Fruit fly (Drosophila melanogaster) whole organism, adult: ENCODE measurements around the gene zf30C.
A peak's percentile ranks its signal among the peaks of the same experiment; 100 is the strongest.

Source experiments
- CG12768 ChIP-seq: fragments of 200-800 bp; sonication (Bioruptor generic); optimal IDR thresholded peaks from 2 replicates; lab custom pipeline; 2017; ENCODE audit warnings: missing biosample characterization, missing genetic modification characterization, mild to moderate bottlenecking, moderate library complexity, missing genetic modification reagents
- CG33017 ChIP-seq: fragments of 200-800 bp; sonication (Bioruptor generic); optimal IDR thresholded peaks from 2 replicates; lab custom pipeline; 2018; ENCODE audit warnings: missing biosample characterization, mild to moderate bottlenecking, missing genetic modification characterization, moderate library complexity
- CG7045 ChIP-seq: fragments of 200-800 bp; sonication (Bioruptor generic); optimal IDR thresholded peaks from 2 replicates; lab custom pipeline; 2017; ENCODE audit warnings: missing biosample characterization, mild to moderate bottlenecking, missing genetic modification characterization
- Clk ChIP-seq: fragments of 200-800 bp; sonication (Bioruptor generic); optimal IDR thresholded peaks from 2 replicates; lab custom pipeline; 2017; ENCODE audit warnings: missing biosample characterization, missing genetic modification characterization
- Crg-1 ChIP-seq: fragments of 200-800 bp; sonication (Bioruptor generic); optimal IDR thresholded peaks from 2 replicates; lab custom pipeline; 2016; ENCODE audit warnings: missing biosample characterization, missing genetic modification characterization
- Hr96 ChIP-seq: fragments of 200-800 bp; sonication (Bioruptor generic); optimal IDR thresholded peaks from 2 replicates; lab custom pipeline; 2016; ENCODE audit warnings: missing biosample characterization, missing genetic modification characterization
- pad ChIP-seq: fragments of 200-800 bp; sonication (Bioruptor generic); optimal IDR thresholded peaks from 3 replicates; lab custom pipeline; 2017; ENCODE audit warnings: missing biosample characterization, missing genetic modification characterization, mild to moderate bottlenecking, moderate library complexity, missing genetic modification reagents

- TF ChIP-seq CG33017 (peak; percentile 55), Clk (GFP tag; lab: Kevin White, UChicago) (peak; percentile 41), pad (GFP tag; lab: Kevin White, UChicago) (no peak), Crg-1 (GFP tag; lab: Kevin White, UChicago) (no peak), CG7045 (GFP tag; lab: Kevin White, UChicago) (peak; percentile 21), CG12768 (GFP tag; lab: Kevin White, UChicago) (no peak), Hr96 (GFP tag; lab: Kevin White, UChicago) (peak; percentile 73)
These were observed 714 bp downstream of the zf30C start for dm6 chr2L:9758856-9759255.
